Worm (Caenorhabditis elegans) whole organism, L3 larva: Measurements from ENCODE around the gene F46B6.2.

Experiments
- ceh-82 ChIP-seq: fragments of 150-350 bp; optimal IDR thresholded peaks from 2 replicates; lab custom pipeline; 2014; ENCODE audit warnings: missing biosample characterization, missing genetic modification characterization
- nhr-237 ChIP-seq: fragments of 150-350 bp; optimal IDR thresholded peaks from 2 replicates; lab custom pipeline; 2014; ENCODE audit warnings: missing biosample characterization, missing genetic modification characterization
- nhr-76 ChIP-seq: fragments of 150-350 bp; sonication (generic microtip); optimal IDR thresholded peaks from 5 replicates; lab custom pipeline; 2014; ENCODE audit warnings: missing biosample characterization, missing genetic modification characterization
- skn-1 ChIP-seq: fragments of 150-350 bp; optimal IDR thresholded peaks from 2 replicates; lab custom pipeline; 2014; ENCODE audit warnings: missing biosample characterization, missing genetic modification characterization

ce11 chrV:9784215-9784614 is 12.1 kb downstream of the F46B6.2 start:
- no peak for TF ChIP-seq nhr-237 (tag; lab: Kevin White, UChicago)
- no peak for TF ChIP-seq skn-1 (tag; lab: Kevin White, UChicago)
- no peak for TF ChIP-seq nhr-76
- no peak for TF ChIP-seq ceh-82 (tag; lab: Kevin White, UChicago)
